Comparison of ENCODE assay signal across 3 fruit fly cellular contexts in the genomic region with DNA sequence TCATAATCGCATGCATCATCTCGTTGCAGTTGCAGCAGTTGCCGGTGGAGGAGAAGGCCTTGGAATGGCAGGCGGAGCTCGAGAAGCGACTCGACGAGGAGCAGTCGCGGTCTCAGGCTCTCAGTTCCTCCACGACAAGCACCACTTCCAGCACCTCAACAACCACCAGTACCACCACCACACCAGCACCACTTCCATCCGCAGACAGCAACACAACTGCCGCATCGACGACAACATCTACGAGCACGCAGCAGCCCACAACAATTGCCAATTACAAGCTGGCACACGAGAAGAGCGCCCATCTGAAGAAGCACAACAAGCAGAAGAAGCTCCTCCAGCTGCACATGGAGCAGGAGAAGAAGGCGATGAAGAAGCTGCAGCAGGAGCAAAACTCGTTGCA.
TF ChIP-seq lines count a peak whose summit lies in the region.

No protein-coding gene starts in this region.

- TF ChIP-seq CTCF in whole organism, embryonic (GFP tag; optimal IDR thresholded peaks at IDR 0.05; lab: Kevin White, UChicago), result no peak

TF ChIP-seq in whole organism, embryonic, 481 proteins besides CTCF, POLR2A, EP300 and RAD21:
- TF ChIP-seq Gug (GFP tag; IDR thresholded peaks at IDR 0.05; lab: Robert Waterston, UW) (no peak), nom (GFP tag; optimal IDR thresholded peaks at IDR 0.05; lab: Kevin White, UChicago) (peak; percentile 19), Hr78 (GFP tag; optimal IDR thresholded peaks at IDR 0.05; lab: Kevin White, UChicago) (no peak)

TF ChIP-seq in whole organism, prepupa, 60 proteins besides CTCF, POLR2A, EP300 and RAD21:
- TF ChIP-seq CG6808 (GFP tag; optimal IDR thresholded peaks at IDR 0.05; lab: Kevin White, UChicago) (peak; percentile 21), Blimp-1 (GFP tag; optimal IDR thresholded peaks at IDR 0.05; lab: Kevin White, UChicago) (no peak), CG6854 (GFP tag; optimal IDR thresholded peaks at IDR 0.05; lab: Kevin White, UChicago) (peak; percentile 59), ss (GFP tag; optimal IDR thresholded peaks at IDR 0.05; lab: Kevin White, UChicago) (peak in 1 of 2 experiments; percentile 70), salr (GFP tag; optimal IDR thresholded peaks at IDR 0.05; lab: Kevin White, UChicago) (peak in 1 of 2 experiments; percentile 5), pdm3 (GFP tag; optimal IDR thresholded peaks at IDR 0.05; lab: Kevin White, UChicago) (no peak)

TF ChIP-seq in whole organism, pupa, 21 proteins besides CTCF, POLR2A, EP300 and RAD21:
- TF ChIP-seq gl (tag; optimal IDR thresholded peaks at IDR 0.05; lab: Kevin White, UChicago) (no peak), CG8301 (tag; optimal IDR thresholded peaks at IDR 0.05; lab: Kevin White, UChicago) (no peak), CG13204 (GFP tag; optimal IDR thresholded peaks at IDR 0.05; lab: Kevin White, UChicago) (peak; percentile 45), CG14655 (GFP tag; optimal IDR thresholded peaks at IDR 0.05; lab: Kevin White, UChicago) (no peak), D1 (tag; optimal IDR thresholded peaks at IDR 0.05; lab: Kevin White, UChicago) (no peak), Pif1A (GFP tag; optimal IDR thresholded peaks at IDR 0.05; lab: Kevin White, UChicago) (no peak), CG8159 (tag; optimal IDR thresholded peaks at IDR 0.05; lab: Kevin White, UChicago) (no peak), EcR (GFP tag; optimal IDR thresholded peaks at IDR 0.05; lab: Kevin White, UChicago) (peak; percentile 22), CG15710 (tag; optimal IDR thresholded peaks at IDR 0.05; lab: Kevin White, UChicago) (no peak), CG10348 (GFP tag; IDR thresholded peaks at IDR 0.05; lab: Robert Waterston, UW) (no peak), CG4496 (GFP tag; IDR thresholded peaks at IDR 0.05; lab: Robert Waterston, UW) (0 out of 3 replicates have a peak, but pooled peaks have one; percentile 19), Pif1B (GFP tag; optimal IDR thresholded peaks at IDR 0.05; lab: Kevin White, UChicago) (no peak)
